Fruit fly (Drosophila melanogaster): ENCODE measurements around the gene CG31115.
A peak's percentile ranks its signal among the peaks of the same experiment; 100 is the strongest.

CG31115 gene

DNA sequence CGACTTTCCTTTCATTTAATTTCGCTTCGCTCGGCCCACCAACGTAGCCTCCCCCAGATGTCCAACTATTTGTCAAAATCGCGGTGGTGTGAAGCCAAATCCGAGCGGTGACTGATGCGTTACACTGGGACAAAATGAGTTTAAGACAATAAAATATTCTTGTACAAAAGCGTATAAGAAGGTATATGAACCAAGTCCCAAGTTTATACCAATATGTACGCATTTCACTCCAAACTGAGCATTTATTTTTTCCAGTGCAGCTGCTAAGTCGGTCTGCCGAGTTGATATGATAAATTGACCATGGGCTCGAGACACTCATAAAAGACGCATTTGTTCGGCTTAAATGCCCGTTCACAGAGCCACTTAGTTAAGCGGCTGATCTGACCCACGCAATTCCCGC is 32.0 kb upstream of the CG31115 start (continued):
- TF ChIP-seq cato (GFP tag; optimal IDR thresholded peaks at IDR 0.05; ENCODE audit: borderline replicate concordance) (peak; percentile 12), zf30C (GFP tag; optimal IDR thresholded peaks at IDR 0.05) (no peak), CG14050 (GFP tag; IDR thresholded peaks at IDR 0.05) (peak; percentile 60), emc (GFP tag; optimal IDR thresholded peaks at IDR 0.05) (no peak), CG4328 (GFP tag; optimal IDR thresholded peaks at IDR 0.05) (no peak), stwl (tag; optimal IDR thresholded peaks at IDR 0.05) (no peak), MTF-1 (GFP tag; optimal IDR thresholded peaks at IDR 0.05; ENCODE audit: borderline replicate concordance) (peak; percentile 8), CkIIα-i1 (GFP tag; IDR thresholded peaks at IDR 0.05) (no peak), CG5180 (GFP tag; optimal IDR thresholded peaks at IDR 0.05) (peak; percentile 8), dan (GFP tag; IDR thresholded peaks at IDR 0.05) (no peak), grn (GFP tag; optimal IDR thresholded peaks at IDR 0.05) (no peak), bcd (GFP tag; optimal IDR thresholded peaks at IDR 0.05) (peak; percentile 15), B-H1 (GFP tag; IDR thresholded peaks at IDR 0.05) (peak; percentile 60; the same call in 2 of the 3 replicates), lilli (GFP tag; optimal IDR thresholded peaks at IDR 0.05) (peak; percentile 42), CG30403 (GFP tag; optimal IDR thresholded peaks at IDR 0.05) (peak; percentile 32), CG6683 (GFP tag; optimal IDR thresholded peaks at IDR 0.05) (no peak), CG8281 (tag; optimal IDR thresholded peaks at IDR 0.05) (peak; percentile 12), Hsf (GFP tag; optimal IDR thresholded peaks at IDR 0.05) (peak; percentile 51), BEAF-32 (GFP tag; optimal IDR thresholded peaks at IDR 0.05) (no peak), fd96Cb (tag; optimal IDR thresholded peaks at IDR 0.05) (peak; percentile 56), Ets97D (GFP tag; optimal IDR thresholded peaks at IDR 0.05) (no peak), CG10366 (GFP tag; IDR thresholded peaks at IDR 0.05) (peak; percentile 66), CG11398 (GFP tag; optimal IDR thresholded peaks at IDR 0.05) (peak; percentile 11), CG7745 (tag; optimal IDR thresholded peaks at IDR 0.05) (no peak), Ada2b (GFP tag; IDR thresholded peaks at IDR 0.05) (peak; percentile 61), sob (GFP tag; IDR thresholded peaks at IDR 0.05) (peak; percentile 77), B-H2 (GFP tag; optimal IDR thresholded peaks at IDR 0.05) (no peak), Med (GFP tag) (peak; percentile 93), Rfx (GFP tag; IDR thresholded peaks at IDR 0.05) (peak; percentile 74), CG12299 (tag; optimal IDR thresholded peaks at IDR 0.05) (no peak), Sry-β (GFP tag; optimal IDR thresholded peaks at IDR 0.05) (no peak), sc (optimal IDR thresholded peaks at IDR 0.05) (no peak), sc (GFP tag; optimal IDR thresholded peaks at IDR 0.05) (peak; percentile 18), HmgD (GFP tag; optimal IDR thresholded peaks at IDR 0.05) (no peak), Bdp1 (GFP tag; optimal IDR thresholded peaks at IDR 0.05) (peak; percentile 38), grau (tag; optimal IDR thresholded peaks at IDR 0.05) (peak; percentile 47), YL-1 (GFP tag; optimal IDR thresholded peaks at IDR 0.05) (no peak), CG43689 (GFP tag; IDR thresholded peaks at IDR 0.05) (0 out of 2 replicates have a peak, but pooled peaks have one; percentile 14), seq (GFP tag; IDR thresholded peaks at IDR 0.05) (peak; percentile 62; the same call in 1 of the 2 replicates), CG4404 (GFP tag; IDR thresholded peaks at IDR 0.05) (peak; percentile 40; the same call in 1 of the 2 replicates), CG10462 (GFP tag; optimal IDR thresholded peaks at IDR 0.05) (peak; percentile 1), chn (GFP tag; optimal IDR thresholded peaks at IDR 0.05) (peak; percentile 45), CG1024 (GFP tag; IDR thresholded peaks at IDR 0.05) (peak; percentile 72), CoRest (tag; optimal IDR thresholded peaks at IDR 0.05) (peak; percentile 43), kah (GFP tag; optimal IDR thresholded peaks at IDR 0.05) (no peak), dmrt11E (tag; optimal IDR thresholded peaks at IDR 0.05) (peak; percentile 48), CG15514 (GFP tag; optimal IDR thresholded peaks at IDR 0.05) (peak; percentile 36), en (GFP tag; optimal IDR thresholded peaks at IDR 0.05) (no peak), CG12104 (GFP tag; optimal IDR thresholded peaks at IDR 0.05) (peak; percentile 9), CG14441 (GFP tag; IDR thresholded peaks at IDR 0.05) (peak; percentile 85), CG14710 (tag; optimal IDR thresholded peaks at IDR 0.05) (peak; percentile 21), usp (GFP tag; optimal IDR thresholded peaks at IDR 0.05) (no peak)
